Worm (Caenorhabditis elegans) whole organism, L4 larva: Measurements from ENCODE around the gene fipr-9.

Experiments used
- F26F4.8 ChIP-seq: fragments of 200-800 bp; sonication (Bioruptor generic); conservative IDR thresholded peaks from 2 replicates; pipeline ENCODE4 v1.3.6; 2022; ENCODE audit warnings: missing genetic modification characterization, missing compliant biosample characterization
- F37D6.2 ChIP-seq: sonication (generic microtip); optimal IDR thresholded peaks from 2 replicates; lab custom pipeline; 2016; ENCODE audit warnings: mild to moderate bottlenecking, missing genetic modification characterization, missing compliant biosample characterization
- F44E2.7 ChIP-seq: fragments of 200-800 bp; sonication (Bioruptor generic); IDR thresholded peaks from 2 replicates; pipeline ENCODE4 v2.1.2; 2022; ENCODE audit warnings: missing genetic modification characterization, missing compliant biosample characterization
- T20F7.1 ChIP-seq: fragments of 200-800 bp; sonication (Bioruptor generic); optimal IDR thresholded peaks from 2 replicates; lab custom pipeline; 2018; ENCODE audit warnings: mild to moderate bottlenecking, missing genetic modification characterization, missing compliant biosample characterization
- Y48G9A.11 ChIP-seq: fragments of 200-800 bp; sonication (Bioruptor generic); IDR thresholded peaks from 2 replicates; pipeline ENCODE4 v1.3.6; 2022; ENCODE audit warnings: missing genetic modification reagents, missing genetic modification characterization, missing compliant biosample characterization
- aly-2 ChIP-seq: sonication (generic microtip); optimal IDR thresholded peaks from 2 replicates; lab custom pipeline; 2018; ENCODE audit warnings: missing biosample characterization, missing genetic modification characterization
- ama-1 ChIP-seq: fragments of 150-350 bp; optimal IDR thresholded peaks from 2 replicates; lab custom pipeline; 2014; ENCODE audit warnings: inconsistent platforms, mixed read lengths
- ceh-20 ChIP-seq: fragments of 200-800 bp; sonication (Bioruptor generic); IDR thresholded peaks from 2 replicates; pipeline ENCODE4 v1.3.6; 2022; ENCODE audit warnings: missing genetic modification reagents, missing genetic modification characterization, missing compliant biosample characterization
- ceh-28 ChIP-seq: fragments of 150-350 bp; optimal IDR thresholded peaks from 2 replicates; lab custom pipeline; 2014; ENCODE audit warnings: missing biosample characterization, missing genetic modification reagents, missing genetic modification characterization
- ceh-82 ChIP-seq: sonication (generic microtip); optimal IDR thresholded peaks from 2 replicates; lab custom pipeline; 2017; ENCODE audit warnings: missing biosample characterization, missing genetic modification characterization
- daf-16 ChIP-seq, 3 experiments: sonication (generic microtip); optimal IDR thresholded peaks; 2 replicates each; lab custom pipeline; 2016 to 2017; ENCODE audit warnings: missing genetic modification characterization in 3 of 3, missing genetic modification reagents in 3 of 3, mild to moderate bottlenecking in 2 of 3, missing compliant biosample characterization in 2 of 3, missing biosample characterization in 1 of 3, moderate library complexity in 1 of 3
- daf-19 ChIP-seq: fragments of 200-800 bp; sonication (Bioruptor generic); conservative IDR thresholded peaks from 2 replicates; pipeline ENCODE4 v1.3.6; 2022; ENCODE audit warnings: missing genetic modification characterization, missing compliant biosample characterization
- dmd-8 ChIP-seq: fragments of 200-800 bp; sonication (Bioruptor generic); IDR thresholded peaks from 2 replicates; pipeline ENCODE4 v1.3.6; 2022; ENCODE audit warnings: missing genetic modification characterization, missing compliant biosample characterization
- duxl-1 ChIP-seq: sonication (generic microtip); optimal IDR thresholded peaks from 2 replicates; lab custom pipeline; 2016; ENCODE audit warnings: mild to moderate bottlenecking, missing genetic modification characterization, moderate library complexity, missing compliant biosample characterization; ENCODE audit not compliant: poor library complexity
- fkh-10 ChIP-seq: fragments of 150-350 bp; optimal IDR thresholded peaks from 2 replicates; lab custom pipeline; 2014; ENCODE audit warnings: missing biosample characterization, missing genetic modification reagents, missing genetic modification characterization
- hlh-30 ChIP-seq: sonication (generic microtip); optimal IDR thresholded peaks from 2 replicates; lab custom pipeline; 2017; ENCODE audit warnings: antibody characterized with exemption, mild to moderate bottlenecking, missing genetic modification characterization, missing compliant biosample characterization; ENCODE audit not compliant: insufficient read depth
- hmg-1.1 ChIP-seq: fragments of 200-800 bp; sonication (Bioruptor generic); IDR thresholded peaks from 2 replicates; pipeline ENCODE4 v1.3.6; 2022; ENCODE audit warnings: missing genetic modification reagents, missing genetic modification characterization, missing compliant biosample characterization
- jun-1 ChIP-seq: fragments of 150-350 bp; optimal IDR thresholded peaks from 2 replicates; lab custom pipeline; 2014; ENCODE audit warnings: missing biosample characterization, missing genetic modification reagents, missing genetic modification characterization
- lim-7 ChIP-seq: fragments of 200-800 bp; sonication (Bioruptor generic); IDR thresholded peaks from 2 replicates; pipeline ENCODE4 v1.3.6; 2022; ENCODE audit warnings: missing genetic modification characterization, missing compliant biosample characterization
- lin-13 ChIP-seq: fragments of 150-350 bp; optimal IDR thresholded peaks from 2 replicates; lab custom pipeline; 2014; ENCODE audit warnings: missing biosample characterization, missing genetic modification reagents, missing genetic modification characterization
- lin-38 ChIP-seq: fragments of 200-800 bp; sonication (Bioruptor generic); IDR thresholded peaks from 2 replicates; pipeline ENCODE4 v1.3.6; 2022; ENCODE audit warnings: missing genetic modification reagents, missing genetic modification characterization, missing compliant biosample characterization
- madf-5 ChIP-seq, 2 experiments: fragments of 200-800 bp; sonication (Bioruptor generic); IDR thresholded peaks; 2 replicates each; pipeline ENCODE4 v1.3.6; 2022; ENCODE audit warnings: missing compliant biosample characterization in 2 of 2, missing genetic modification characterization in 2 of 2
- nhr-102 ChIP-seq: sonication (generic microtip); optimal IDR thresholded peaks from 2 replicates; lab custom pipeline; 2016; ENCODE audit warnings: mild to moderate bottlenecking, missing genetic modification characterization, moderate library complexity, missing compliant biosample characterization
- nhr-237 ChIP-seq: sonication (generic microtip); optimal IDR thresholded peaks from 2 replicates; lab custom pipeline; 2017; ENCODE audit warnings: missing biosample characterization, missing genetic modification characterization
- nhr-28 ChIP-seq: fragments of 150-350 bp; optimal IDR thresholded peaks from 2 replicates; lab custom pipeline; 2014; ENCODE audit warnings: missing biosample characterization, missing genetic modification characterization
- nhr-77 ChIP-seq: fragments of 150-350 bp; optimal IDR thresholded peaks from 2 replicates; lab custom pipeline; 2014; ENCODE audit warnings: missing biosample characterization, missing genetic modification characterization
- pqm-1 ChIP-seq: sonication (generic microtip); optimal IDR thresholded peaks from 2 replicates; lab custom pipeline; 2017; ENCODE audit warnings: missing biosample characterization, missing genetic modification characterization
- sdz-12 ChIP-seq: fragments of 200-800 bp; sonication (Bioruptor generic); optimal IDR thresholded peaks from 2 replicates; lab custom pipeline; 2018; ENCODE audit warnings: mild to moderate bottlenecking, missing genetic modification characterization, missing compliant biosample characterization
- set-16 ChIP-seq: fragments of 200-800 bp; sonication (Bioruptor generic); IDR thresholded peaks from 2 replicates; pipeline ENCODE4 v1.3.6; 2022; ENCODE audit warnings: missing genetic modification reagents, missing genetic modification characterization, missing compliant biosample characterization
- spr-1 ChIP-seq: sonication (generic microtip); optimal IDR thresholded peaks from 2 replicates; lab custom pipeline; 2016; ENCODE audit warnings: mild to moderate bottlenecking, missing genetic modification characterization, missing compliant biosample characterization
- tag-97 ChIP-seq: fragments of 200-800 bp; sonication (Bioruptor generic); IDR thresholded peaks from 2 replicates; pipeline ENCODE4 v1.3.6; 2022; ENCODE audit warnings: missing genetic modification characterization, missing compliant biosample characterization
- tra-1 ChIP-seq: fragments of 200-800 bp; sonication (Bioruptor generic); IDR thresholded peaks from 2 replicates; pipeline ENCODE4 v1.3.6; 2022; ENCODE audit warnings: missing genetic modification reagents, missing genetic modification characterization, missing compliant biosample characterization
- unc-39 ChIP-seq: sonication (generic microtip); optimal IDR thresholded peaks from 2 replicates; lab custom pipeline; 2017; ENCODE audit warnings: missing biosample characterization, missing genetic modification characterization
- vab-7 ChIP-seq: fragments of 200-800 bp; sonication (Bioruptor generic); IDR thresholded peaks from 2 replicates; pipeline ENCODE4 v1.3.6; 2022; ENCODE audit warnings: missing genetic modification reagents, missing genetic modification characterization, missing compliant biosample characterization
- zag-1 ChIP-seq: fragments of 150-350 bp; optimal IDR thresholded peaks from 2 replicates; lab custom pipeline; 2014; ENCODE audit warnings: missing biosample characterization, missing genetic modification characterization
- ztf-7 ChIP-seq: fragments of 150-350 bp; optimal IDR thresholded peaks from 2 replicates; lab custom pipeline; 2014; ENCODE audit warnings: missing biosample characterization, missing genetic modification characterization

The fipr-9 gene

ce11 chrV:10204863-10205338 is 16.6 kb upstream of the fipr-9 start, which contains the start of the genes ZK856.19 and ZK856.11 (continued):
- TF ChIP-seq hlh-30 (tag; lab: Kevin White, UChicago) (peak; percentile 24), spr-1 (no peak), nhr-102 (peak; percentile 64)

- TF ChIP-seq ceh-20 (no peak), lin-38 (GFP tag; lab: Robert Waterston, UW) (no peak), ztf-7 (tag; lab: Kevin White, UChicago) (no peak), nhr-28 (tag; lab: Kevin White, UChicago) (no peak), ceh-28 (tag; lab: Kevin White, UChicago) (no peak), nhr-77 (tag; lab: Kevin White, UChicago) (no peak), dmd-8 (GFP tag; lab: Robert Waterston, UW) (no peak), tra-1 (no peak), tag-97 (GFP tag; lab: Robert Waterston, UW) (no peak), F44E2.7 (GFP tag; lab: Robert Waterston, UW) (no peak), jun-1 (tag; lab: Kevin White, UChicago) (no peak)
- TF ChIP-seq, all 104 proteins: peak for 0
Measured at ce11 chrV:10205483-10205882, 16.0 kb upstream of the fipr-9 start, which contains the start of gene ZK856.16. ZK856.16 (minus strand) TSS chrV:10205583.

- TF ChIP-seq daf-16 (GFP tag; optimal IDR thresholded peaks at IDR 0.05; lab: Kevin White, UChicago) (no peak), daf-16 (tag; optimal IDR thresholded peaks at IDR 0.05; lab: Kevin White, UChicago) (no peak), ztf-7 (tag; lab: Kevin White, UChicago) (no peak), Y48G9A.11 (no peak), madf-5 (GFP tag; IDR thresholded peaks at IDR 0.05; lab: Robert Waterston, UW) (no peak), jun-1 (tag; lab: Kevin White, UChicago) (no peak), nhr-28 (tag; lab: Kevin White, UChicago) (no peak), lim-7 (GFP tag; lab: Robert Waterston, UW) (no peak), tra-1 (no peak), set-16 (GFP tag; lab: Robert Waterston, UW) (no peak), T20F7.1 (GFP tag; lab: Kevin White, UChicago) (no peak), unc-39 (tag; lab: Kevin White, UChicago) (no peak)
Measured at ce11 chrV:10206502-10206901, 15.0 kb upstream of the fipr-9 start, which contains the start of gene rpc-25. rpc-25 (minus strand) TSS chrV:10206602.

ce11 chrV:10210244-10210643 is 11.2 kb upstream of the fipr-9 start, which contains the start of gene tftc-3:
tftc-3 (minus strand) TSS chrV:10210344.
- TF ChIP-seq vab-7, result no peak
- peak; percentile 35 for TF ChIP-seq duxl-1
- TF ChIP-seq F44E2.7 (GFP tag; lab: Robert Waterston, UW), result no peak

- no peak for TF ChIP-seq nhr-237 (tag; lab: Kevin White, UChicago)
- TF ChIP-seq ama-1 (lab: Kevin White, UChicago), result no peak
- TF ChIP-seq F26F4.8 (GFP tag; lab: Robert Waterston, UW), result no peak
- no peak for TF ChIP-seq fkh-10
- no peak for TF ChIP-seq sdz-12 (GFP tag; lab: Kevin White, UChicago)
- no peak for TF ChIP-seq zag-1 (tag; lab: Kevin White, UChicago)
- TF ChIP-seq unc-39 (tag; lab: Kevin White, UChicago), result no peak
- TF ChIP-seq daf-19 (GFP tag; lab: Robert Waterston, UW), result no peak
- no peak for TF ChIP-seq vab-7
- no peak for TF ChIP-seq aly-2
- TF ChIP-seq ceh-82 (tag; lab: Kevin White, UChicago), result no peak
- no peak for TF ChIP-seq nhr-28 (tag; lab: Kevin White, UChicago)
- no peak for TF ChIP-seq F37D6.2
- no peak for TF ChIP-seq hmg-1.1 (GFP tag; lab: Robert Waterston, UW)
- TF ChIP-seq pqm-1 (tag; lab: Kevin White, UChicago), result no peak
- TF ChIP-seq nhr-102, result no peak
- TF ChIP-seq ceh-20, result no peak
- no peak for TF ChIP-seq lin-13 (GFP tag; lab: Kevin White, UChicago)
- TF ChIP-seq nhr-77 (tag; lab: Kevin White, UChicago), result no peak
Measured at ce11 chrV:10212027-10212426, 9.4 kb upstream of the fipr-9 start, which contains the start of gene zhit-3. zhit-3 (minus strand) TSS chrV:10212127.
